Worm (Caenorhabditis elegans) whole organism, early embryonic: ENCODE results near the gene F15B9.6.

Experiments used
- B0310.2 ChIP-seq: sonication (generic microtip); optimal IDR thresholded peaks from 2 replicates; lab custom pipeline; 2016; ENCODE audit warnings: mild to moderate bottlenecking, missing genetic modification characterization, missing compliant biosample characterization
- ama-1 ChIP-seq: fragments of 150-350 bp; optimal IDR thresholded peaks from 2 replicates; lab custom pipeline; 2014
- ceh-36 ChIP-seq: sonication (generic microtip); optimal IDR thresholded peaks from 2 replicates; lab custom pipeline; 2016; ENCODE audit warnings: missing genetic modification characterization, inconsistent platforms, missing compliant biosample characterization
- ets-7 ChIP-seq: sonication (generic microtip); optimal IDR thresholded peaks from 2 replicates; lab custom pipeline; 2016; ENCODE audit warnings: missing genotype, missing genetic modification characterization, missing compliant biosample characterization
- flt-1 ChIP-seq: fragments of 200-800 bp; sonication (Bioruptor generic); IDR thresholded peaks from 2 replicates; pipeline ENCODE4 v1.3.6; 2022; ENCODE audit warnings: missing genetic modification characterization, missing compliant biosample characterization
- hmg-4 ChIP-seq: fragments of 200-800 bp; sonication (Bioruptor generic); optimal IDR thresholded peaks from 2 replicates; lab custom pipeline; 2018; ENCODE audit warnings: mild to moderate bottlenecking, missing genetic modification characterization, missing compliant biosample characterization
- hnd-1 ChIP-seq: sonication (generic microtip); optimal IDR thresholded peaks from 2 replicates; lab custom pipeline; 2016; ENCODE audit warnings: missing genetic modification characterization, missing compliant biosample characterization
- scrt-1 ChIP-seq: fragments of 200-800 bp; sonication (Bioruptor generic); IDR thresholded peaks from 2 replicates; pipeline ENCODE4 v1.3.6; 2022; ENCODE audit warnings: missing genetic modification characterization, missing compliant biosample characterization
- tbx-11 ChIP-seq: fragments of 200-800 bp; sonication (Bioruptor generic); IDR thresholded peaks from 2 replicates; pipeline ENCODE4 v1.3.6; 2022; ENCODE audit warnings: missing genetic modification characterization, missing compliant biosample characterization
- tbx-37 ChIP-seq: fragments of 200-800 bp; sonication (Bioruptor generic); conservative IDR thresholded peaks from 2 replicates; pipeline ENCODE4 v1.3.6; 2022; ENCODE audit warnings: missing genetic modification reagents, missing genetic modification characterization, missing compliant biosample characterization

DNA sequence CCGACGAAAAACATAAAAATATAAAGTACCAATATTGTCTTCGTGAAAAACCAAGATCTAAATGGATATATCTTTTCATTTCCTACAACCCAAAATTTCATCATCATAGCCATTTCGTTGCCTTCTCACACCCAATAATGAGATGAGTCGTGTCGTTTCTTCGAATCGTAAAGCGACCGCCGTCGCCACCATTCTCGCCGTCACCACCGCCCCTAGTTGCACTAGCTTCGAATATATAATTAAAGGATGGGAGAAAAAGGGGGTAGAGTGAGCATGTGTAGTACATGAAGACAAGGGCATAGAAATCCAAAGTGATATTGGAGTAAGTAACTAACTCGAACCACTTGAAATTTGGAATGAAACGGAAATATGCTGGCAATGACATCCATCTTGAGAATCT, 8.3 kb downstream of the F15B9.6 start:
- TF ChIP-seq hmg-4 (GFP tag; lab: Kevin White, UChicago) (no peak), ama-1 (lab: Kevin White, UChicago) (no peak), ets-7 (tag; lab: Kevin White, UChicago) (no peak), ceh-36 (tag; lab: Kevin White, UChicago) (no peak), tbx-11 (GFP tag; lab: Robert Waterston, UW) (no peak), tbx-37 (no peak), B0310.2 (tag; lab: Kevin White, UChicago) (no peak), flt-1 (GFP tag; lab: Robert Waterston, UW) (no peak), scrt-1 (GFP tag; lab: Robert Waterston, UW) (no peak), hnd-1 (tag; lab: Kevin White, UChicago) (no peak)
